Worm (Caenorhabditis elegans) whole organism, L3 larva: ENCODE data around the gene mex-5.
A peak's percentile ranks its signal among the peaks of the same experiment; 100 is the strongest.

ENCODE experiments used
- R02D3.7 ChIP-seq: fragments of 150-350 bp; optimal IDR thresholded peaks from 2 replicates; lab custom pipeline; 2014; ENCODE audit warnings: missing biosample characterization, missing genetic modification characterization
- ZK546.5 ChIP-seq: sonication (generic microtip); optimal IDR thresholded peaks from 2 replicates; lab custom pipeline; 2017; ENCODE audit warnings: missing biosample characterization, missing genetic modification characterization
- aly-2 ChIP-seq: fragments of 150-350 bp; optimal IDR thresholded peaks from 2 replicates; lab custom pipeline; 2014; ENCODE audit warnings: missing biosample characterization, missing genetic modification characterization
- ama-1 ChIP-seq: fragments of 150-350 bp; optimal IDR thresholded peaks from 2 replicates; lab custom pipeline; 2018
- ceh-16 ChIP-seq: sonication (generic microtip); optimal IDR thresholded peaks from 2 replicates; lab custom pipeline; 2017; ENCODE audit warnings: missing biosample characterization, missing genetic modification characterization
- ceh-28 ChIP-seq: fragments of 150-350 bp; optimal IDR thresholded peaks from 2 replicates; lab custom pipeline; 2014; ENCODE audit warnings: missing biosample characterization, missing genetic modification reagents, missing genetic modification characterization
- ceh-82 ChIP-seq: fragments of 150-350 bp; optimal IDR thresholded peaks from 2 replicates; lab custom pipeline; 2014; ENCODE audit warnings: missing biosample characterization, missing genetic modification characterization
- ceh-9 ChIP-seq: sonication (generic microtip); optimal IDR thresholded peaks from 2 replicates; lab custom pipeline; 2018; ENCODE audit warnings: missing biosample characterization, missing genetic modification characterization
- daf-12 ChIP-seq: fragments of 150-350 bp; optimal IDR thresholded peaks from 2 replicates; lab custom pipeline; 2014; ENCODE audit warnings: missing biosample characterization, missing genetic modification reagents, missing genetic modification characterization
- egl-27 ChIP-seq: sonication (generic microtip); optimal IDR thresholded peaks from 4 replicates; lab custom pipeline; 2017; ENCODE audit warnings: missing biosample characterization, missing genetic modification reagents, missing genetic modification characterization
- egl-5 ChIP-seq: fragments of 150-350 bp; optimal IDR thresholded peaks from 2 replicates; lab custom pipeline; 2017; ENCODE audit warnings: missing biosample characterization, missing genetic modification reagents, missing genetic modification characterization, inconsistent platforms
- elt-2 ChIP-seq: sonication (generic microtip); optimal IDR thresholded peaks from 2 replicates; lab custom pipeline; 2016; ENCODE audit warnings: missing genetic modification reagents, mild to moderate bottlenecking, missing genetic modification characterization, missing compliant biosample characterization
- elt-3 ChIP-seq, 3 experiments: fragments of 150-350 bp in 1 of 3; sonication (generic microtip) in 2 of 3; optimal IDR thresholded peaks; 2 replicates in 2 of 3; 4 replicates in 1 of 3; lab custom pipeline; 2014 to 2017; ENCODE audit warnings: missing biosample characterization in 3 of 3, missing genetic modification characterization in 3 of 3
- eor-1 ChIP-seq, 2 experiments: fragments of 150-350 bp; optimal IDR thresholded peaks; 2 replicates each; lab custom pipeline; 2014 to 2018; ENCODE audit warnings: missing biosample characterization in 2 of 2, missing genetic modification characterization in 2 of 2
- fkh-2 ChIP-seq: fragments of 150-350 bp; optimal IDR thresholded peaks from 2 replicates; lab custom pipeline; 2014; ENCODE audit warnings: missing biosample characterization, missing genetic modification reagents, missing genetic modification characterization
- fos-1 ChIP-seq: fragments of 150-350 bp; optimal IDR thresholded peaks from 2 replicates; lab custom pipeline; 2014; ENCODE audit warnings: missing biosample characterization, missing genetic modification characterization
- hmg-11 ChIP-seq: sonication (generic microtip); optimal IDR thresholded peaks from 2 replicates; lab custom pipeline; 2016; ENCODE audit warnings: missing genetic modification characterization, missing compliant biosample characterization
- jun-1 ChIP-seq: fragments of 150-350 bp; optimal IDR thresholded peaks from 2 replicates; lab custom pipeline; 2014; ENCODE audit warnings: missing biosample characterization, missing genetic modification reagents, missing genetic modification characterization
- lin-15B ChIP-seq: fragments of 150-350 bp; optimal IDR thresholded peaks from 2 replicates; lab custom pipeline; 2014; ENCODE audit warnings: missing biosample characterization, missing genetic modification characterization
- lin-39 ChIP-seq: fragments of 150-350 bp; optimal IDR thresholded peaks from 2 replicates; lab custom pipeline; 2018; ENCODE audit warnings: missing biosample characterization, missing genetic modification reagents, missing genetic modification characterization
- lsy-12 ChIP-seq: sonication (generic microtip); optimal IDR thresholded peaks from 2 replicates; lab custom pipeline; 2016; ENCODE audit warnings: mild to moderate bottlenecking, missing genetic modification characterization, missing compliant biosample characterization
- mdl-1 ChIP-seq: fragments of 150-350 bp; optimal IDR thresholded peaks from 2 replicates; lab custom pipeline; 2014; ENCODE audit warnings: missing biosample characterization, missing genetic modification characterization
- nfya-1 ChIP-seq: sonication (generic microtip); optimal IDR thresholded peaks from 2 replicates; lab custom pipeline; 2017; ENCODE audit warnings: missing genetic modification characterization, mild to moderate bottlenecking, missing compliant biosample characterization, antibody characterized with exemption, moderate library complexity; ENCODE audit not compliant: insufficient read depth
- nhr-11 ChIP-seq: fragments of 150-350 bp; optimal IDR thresholded peaks from 2 replicates; lab custom pipeline; 2014; ENCODE audit warnings: missing biosample characterization, missing genetic modification characterization
- nhr-12 ChIP-seq: fragments of 150-350 bp; optimal IDR thresholded peaks from 2 replicates; lab custom pipeline; 2014; ENCODE audit warnings: missing biosample characterization, missing genetic modification characterization
- nhr-23 ChIP-seq: fragments of 150-350 bp; optimal IDR thresholded peaks from 2 replicates; lab custom pipeline; 2014; ENCODE audit warnings: missing biosample characterization, missing genetic modification reagents, missing genetic modification characterization
- nhr-237 ChIP-seq: fragments of 150-350 bp; optimal IDR thresholded peaks from 2 replicates; lab custom pipeline; 2014; ENCODE audit warnings: missing biosample characterization, missing genetic modification characterization
- nhr-25 ChIP-seq: sonication (generic microtip); optimal IDR thresholded peaks from 2 replicates; lab custom pipeline; 2017; ENCODE audit warnings: missing biosample characterization, missing genetic modification characterization
- nhr-28 ChIP-seq: fragments of 150-350 bp; optimal IDR thresholded peaks from 2 replicates; lab custom pipeline; 2014; ENCODE audit warnings: missing biosample characterization, missing genetic modification characterization
- nhr-43 ChIP-seq: sonication (generic microtip); optimal IDR thresholded peaks from 2 replicates; lab custom pipeline; 2016; ENCODE audit warnings: mild to moderate bottlenecking, missing genetic modification characterization, missing compliant biosample characterization; ENCODE audit not compliant: poor library complexity, severe bottlenecking
- nhr-76 ChIP-seq: fragments of 150-350 bp; sonication (generic microtip); optimal IDR thresholded peaks from 5 replicates; lab custom pipeline; 2014; ENCODE audit warnings: missing biosample characterization, missing genetic modification characterization
- nhr-77 ChIP-seq: fragments of 150-350 bp; optimal IDR thresholded peaks from 2 replicates; lab custom pipeline; 2014; ENCODE audit warnings: missing biosample characterization, missing genetic modification characterization
- pha-4 ChIP-seq: fragments of 150-350 bp; optimal IDR thresholded peaks from 2 replicates; lab custom pipeline; 2014; ENCODE audit warnings: missing biosample characterization, missing genetic modification reagents, missing genetic modification characterization
- pqm-1 ChIP-seq: fragments of 150-350 bp; optimal IDR thresholded peaks from 2 replicates; lab custom pipeline; 2017; ENCODE audit warnings: missing biosample characterization, missing genetic modification characterization, inconsistent platforms
- sea-2 ChIP-seq: fragments of 150-350 bp; sonication (generic microtip); optimal IDR thresholded peaks from 4 replicates; lab custom pipeline; 2014; ENCODE audit warnings: missing biosample characterization, missing genetic modification reagents, missing genetic modification characterization
- snpc-4 ChIP-seq: fragments of 150-350 bp; optimal IDR thresholded peaks from 2 replicates; lab custom pipeline; 2014; ENCODE audit warnings: missing biosample characterization, missing genetic modification characterization
- tbx-2 ChIP-seq: sonication (generic microtip); optimal IDR thresholded peaks from 2 replicates; lab custom pipeline; 2016; ENCODE audit warnings: mild to moderate bottlenecking, missing genetic modification characterization, missing compliant biosample characterization
- unc-62 ChIP-seq: fragments of 150-350 bp; sonication (generic microtip); optimal IDR thresholded peaks from 4 replicates; lab custom pipeline; 2014; ENCODE audit warnings: missing biosample characterization, missing genetic modification reagents, missing genetic modification characterization
- zag-1 ChIP-seq: fragments of 150-350 bp; optimal IDR thresholded peaks from 2 replicates; lab custom pipeline; 2014; ENCODE audit warnings: missing biosample characterization, missing genetic modification characterization
- ztf-11 ChIP-seq: fragments of 150-350 bp; optimal IDR thresholded peaks from 2 replicates; lab custom pipeline; 2014; ENCODE audit warnings: missing biosample characterization, missing genetic modification characterization

mex-5 gene

DNA sequence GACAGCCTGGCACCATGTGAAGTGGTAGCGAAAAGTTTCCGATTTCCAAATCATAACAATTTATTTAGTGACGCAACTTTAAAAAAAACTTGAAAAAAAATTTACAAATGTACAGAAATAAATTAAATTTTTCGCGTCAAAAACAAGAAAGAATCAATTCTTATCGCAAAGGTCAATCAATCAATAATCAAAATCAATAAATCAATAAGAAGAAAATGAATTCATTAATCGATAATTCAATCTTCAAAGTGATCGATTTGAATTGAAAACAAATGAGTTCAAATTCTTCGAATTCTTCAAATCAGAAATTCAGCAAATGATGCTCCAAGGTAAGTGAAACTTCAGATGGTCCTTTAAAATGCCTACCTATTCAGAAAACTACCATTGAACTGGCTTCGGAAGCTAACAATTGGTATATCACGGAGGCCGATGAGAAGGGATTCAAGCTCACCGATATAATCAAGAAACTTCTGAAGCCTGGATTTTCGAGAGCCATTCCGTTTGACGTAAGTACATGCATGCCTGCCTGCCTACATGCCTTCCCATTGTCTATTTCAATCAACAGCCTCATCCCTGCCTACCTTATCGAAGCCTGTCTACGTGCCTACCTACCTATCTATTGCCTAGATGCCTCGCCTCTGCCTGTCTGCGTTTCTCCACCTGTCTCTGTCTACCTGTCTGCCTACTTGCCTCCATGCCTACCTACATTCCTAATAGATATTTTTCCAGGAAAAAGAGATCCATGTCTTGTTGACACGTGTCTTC is 33.5 kb upstream of the mex-5 start:
- TF ChIP-seq ceh-28 (peak; percentile 91), fos-1 (tag; lab: Kevin White, UChicago) (no peak), pha-4 (tag; lab: Kevin White, UChicago) (no peak), nhr-11 (tag; lab: Kevin White, UChicago) (no peak), ZK546.5 (tag; lab: Kevin White, UChicago) (no peak)

DNA sequence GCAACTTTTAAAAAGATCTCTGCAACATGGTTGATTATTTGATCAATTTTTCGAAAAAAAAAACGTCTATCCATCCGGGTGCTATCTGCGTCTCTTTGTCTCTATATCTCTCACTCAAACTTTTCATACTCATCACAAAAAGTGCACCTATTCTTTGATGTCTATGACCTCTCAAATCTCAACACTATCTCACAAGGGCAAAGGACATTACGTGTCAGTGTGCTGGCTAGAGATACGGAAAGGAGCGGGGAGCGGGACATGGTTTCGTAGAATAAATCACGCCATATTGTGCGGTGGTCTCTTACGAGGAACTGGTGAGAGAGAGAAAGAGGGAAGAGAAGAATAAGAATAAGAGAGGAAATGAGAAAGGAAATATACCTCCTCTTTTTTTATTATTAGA is 31.1 kb upstream of the mex-5 start:
- TF ChIP-seq R02D3.7: peak; percentile 40
- no peak for TF ChIP-seq nhr-12 (tag; lab: Kevin White, UChicago)
- peak; percentile 54 for TF ChIP-seq nhr-11 (tag; lab: Kevin White, UChicago)
- TF ChIP-seq ama-1: no peak
- TF ChIP-seq ceh-28: peak; percentile 71
- TF ChIP-seq lin-39 (tag; lab: Kevin White, UChicago): no peak
- TF ChIP-seq daf-12: no peak
- no peak for TF ChIP-seq nhr-28 (tag; lab: Kevin White, UChicago)
- TF ChIP-seq tbx-2 (tag; lab: Kevin White, UChicago): peak; percentile 38
- peak; percentile 34 for TF ChIP-seq nhr-76 (tag; lab: Kevin White, UChicago)
- TF ChIP-seq snpc-4 (tag; lab: Kevin White, UChicago): no peak
- peak; percentile 88 for TF ChIP-seq unc-62 (GFP tag; lab: Kevin White, UChicago)
- TF ChIP-seq zag-1: no peak
- no peak for TF ChIP-seq eor-1 (tag; optimal IDR thresholded peaks at IDR 0.05; lab: Kevin White, UChicago)
- no peak for TF ChIP-seq ceh-82 (tag; lab: Kevin White, UChicago)
- TF ChIP-seq sea-2: no peak
- no peak for TF ChIP-seq nhr-77 (tag; lab: Kevin White, UChicago)
- peak; percentile 42 for TF ChIP-seq nhr-43 (tag; lab: Kevin White, UChicago)
- peak; percentile 48 for TF ChIP-seq hmg-11 (tag; lab: Kevin White, UChicago)
- TF ChIP-seq egl-27 (tag; lab: Kevin White, UChicago): peak; percentile 17
- peak; percentile 69 for TF ChIP-seq pha-4 (tag; lab: Kevin White, UChicago)
- peak; percentile 95 for TF ChIP-seq nhr-23 (tag; lab: Kevin White, UChicago)
- peak; percentile 56 for TF ChIP-seq lin-15B (tag; lab: Kevin White, UChicago)
- no peak for TF ChIP-seq mdl-1 (tag; lab: Kevin White, UChicago)
- TF ChIP-seq nhr-25 (tag; lab: Kevin White, UChicago): peak; percentile 62
- TF ChIP-seq fos-1 (tag; lab: Kevin White, UChicago): peak; percentile 46
- TF ChIP-seq pqm-1: peak; percentile 95
- TF ChIP-seq fkh-2 (tag; lab: Kevin White, UChicago): no peak
- TF ChIP-seq aly-2 (tag; lab: Kevin White, UChicago): no peak
- peak; percentile 97 for TF ChIP-seq elt-2 (tag; lab: Kevin White, UChicago)
- peak; percentile 46 for TF ChIP-seq lsy-12 (tag; lab: Kevin White, UChicago)
- no peak for TF ChIP-seq ceh-9 (tag; lab: Kevin White, UChicago)
- peak; percentile 8 for TF ChIP-seq egl-5 (tag; lab: Kevin White, UChicago)
- TF ChIP-seq nhr-237 (tag; lab: Kevin White, UChicago): no peak
- TF ChIP-seq jun-1 (tag; lab: Kevin White, UChicago): peak; percentile 57
- no peak for TF ChIP-seq ceh-16
- TF ChIP-seq nfya-1: peak; percentile 81
- TF ChIP-seq elt-3 (tag; optimal IDR thresholded peaks at IDR 0.05; lab: Kevin White, UChicago): no peak
- TF ChIP-seq ztf-11 (tag; lab: Kevin White, UChicago): no peak
